Worm (Caenorhabditis elegans): ENCODE results near the gene trcs-2.

- TF ChIP-seq ceh-9 (tag; optimal IDR thresholded peaks at IDR 0.05) (no peak), nhr-28 (tag; optimal IDR thresholded peaks at IDR 0.05) (no peak), zag-1 (tag; optimal IDR thresholded peaks at IDR 0.05) (no peak), unc-62 (GFP tag; optimal IDR thresholded peaks at IDR 0.05) (no peak), aly-2 (tag; optimal IDR thresholded peaks at IDR 0.05) (no peak), eor-1 (tag; optimal IDR thresholded peaks at IDR 0.05) (no peak), snpc-4 (tag; optimal IDR thresholded peaks at IDR 0.05) (no peak)
Measured at ce11 chrII:8698828-8699227, 23.4 kb upstream of the trcs-2 start, which contains the start of gene chdh-1.
